Fruit fly (Drosophila melanogaster): Measurements from ENCODE around the gene CG33003.

Gene CG33003

DNA sequence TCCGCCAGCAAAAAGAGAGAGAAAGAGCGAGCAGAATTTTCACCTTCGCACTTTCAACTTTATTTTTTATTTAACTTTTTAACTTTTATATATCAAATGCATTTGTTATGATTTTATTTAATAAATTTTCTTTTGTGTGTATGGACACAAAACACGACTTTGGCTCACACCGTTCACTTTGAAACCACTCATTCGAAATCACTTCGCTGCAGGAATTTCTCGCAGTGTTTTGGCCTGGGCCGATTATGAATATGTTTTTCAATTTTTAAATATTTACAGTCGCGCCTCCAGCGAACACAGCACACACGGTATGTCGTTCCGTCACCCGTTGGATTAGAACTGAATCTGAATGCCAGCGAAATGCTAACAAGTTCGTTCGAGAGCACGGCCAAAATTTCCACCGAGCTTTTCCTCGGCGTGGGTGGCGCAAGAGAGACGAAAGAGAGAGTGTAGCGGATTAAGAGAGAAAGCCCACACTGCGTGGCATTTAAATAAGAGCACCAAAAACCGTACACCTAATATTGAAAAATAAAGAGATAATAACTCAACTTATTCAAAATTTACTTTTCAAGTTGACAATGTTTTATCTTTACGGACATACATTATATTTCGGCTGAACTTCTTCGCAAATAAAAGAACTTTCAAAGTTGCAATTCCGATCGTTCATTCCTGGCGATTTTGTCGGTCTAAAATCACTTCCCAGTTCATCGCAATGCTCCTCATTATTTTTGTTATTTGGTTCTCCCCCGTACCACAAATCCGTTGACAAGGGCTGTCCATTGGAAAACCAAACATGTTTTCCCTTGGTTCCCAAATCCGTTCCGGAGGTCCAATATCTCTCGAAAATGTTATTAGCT lies 40.4 kb downstream of the CG33003 start, which contains the start of gene CG15431 (continued):
- TF ChIP-seq Hmr (GFP tag; optimal IDR thresholded peaks at IDR 0.05) (peak; percentile 75), hb (GFP tag; IDR thresholded peaks at IDR 0.05; ENCODE audit: partially characterized antibody) (no peak), unpg (GFP tag; optimal IDR thresholded peaks at IDR 0.05) (peak; percentile 66), CG15514 (GFP tag; optimal IDR thresholded peaks at IDR 0.05) (peak; percentile 69), grn (GFP tag; optimal IDR thresholded peaks at IDR 0.05) (no peak), Hsf (GFP tag; optimal IDR thresholded peaks at IDR 0.05) (peak; percentile 33), HmgZ (tag; optimal IDR thresholded peaks at IDR 0.05) (peak; percentile 24), nerfin-2 (GFP tag; IDR thresholded peaks at IDR 0.05; ENCODE audit: partially characterized antibody) (no peak), gsb-n (tag; optimal IDR thresholded peaks at IDR 0.05) (no peak), dati (GFP tag; IDR thresholded peaks at IDR 0.05) (no peak), nerfin-1 (tag; optimal IDR thresholded peaks at IDR 0.05) (no peak), Sin3A (optimal IDR thresholded peaks at IDR 0.05) (no peak), CG43689 (GFP tag; IDR thresholded peaks at IDR 0.05) (no peak), CG10959 (GFP tag; IDR thresholded peaks at IDR 0.05) (no peak), E2f1 (GFP tag; IDR thresholded peaks at IDR 0.05) (peak; percentile 60), kay (GFP tag; optimal IDR thresholded peaks at IDR 0.05) (no peak), Hr51 (GFP tag; optimal IDR thresholded peaks at IDR 0.05) (peak; percentile 52 to 62), Dll (GFP tag; IDR thresholded peaks at IDR 0.05; ENCODE audit: partially characterized antibody) (no peak), CG1647 (GFP tag; optimal IDR thresholded peaks at IDR 0.05) (peak; percentile 23), Fer1 (GFP tag; optimal IDR thresholded peaks at IDR 0.05) (peak; percentile 67), h (optimal IDR thresholded peaks at IDR 0.05) (no peak), CG6254 (GFP tag; optimal IDR thresholded peaks at IDR 0.05) (peak; percentile 8), Awh (GFP tag; IDR thresholded peaks at IDR 0.05) (no peak), Oaz (GFP tag; IDR thresholded peaks at IDR 0.05) (peak; percentile 35; the same call in 1 of the 2 replicates), peb (GFP tag; IDR thresholded peaks at IDR 0.05) (no peak), CG10431 (GFP tag; optimal IDR thresholded peaks at IDR 0.05) (no peak), al (GFP tag; IDR thresholded peaks at IDR 0.05) (0 out of 2 replicates have a peak, but pooled peaks have one; percentile 37), fd102C (GFP tag; optimal IDR thresholded peaks at IDR 0.05) (no peak), CG11504 (tag; optimal IDR thresholded peaks at IDR 0.05) (no peak), wdn (GFP tag; IDR thresholded peaks at IDR 0.05) (no peak), prd (optimal IDR thresholded peaks at IDR 0.05) (no peak), prd (GFP tag; IDR thresholded peaks at IDR 0.05) (no peak; the same call in none of the 3 replicates), slou (GFP tag; optimal IDR thresholded peaks at IDR 0.05) (no peak), CG34224 (GFP tag; IDR thresholded peaks at IDR 0.05; ENCODE audit: partially characterized antibody) (no peak), Xbp1 (GFP tag; optimal IDR thresholded peaks at IDR 0.05) (peak; percentile 65), BtbVII (GFP tag; optimal IDR thresholded peaks at IDR 0.05) (peak; percentile 43), CG8478 (optimal IDR thresholded peaks at IDR 0.05) (no peak), NFAT (GFP tag; IDR thresholded peaks at IDR 0.05) (peak; percentile 49), Atf-2 (GFP tag; optimal IDR thresholded peaks at IDR 0.05) (no peak), tx (GFP tag; optimal IDR thresholded peaks at IDR 0.05) (no peak), cwo (GFP tag; optimal IDR thresholded peaks at IDR 0.05) (peak; percentile 49), pnt (GFP tag; optimal IDR thresholded peaks at IDR 0.05) (no peak), CG1603 (tag; optimal IDR thresholded peaks at IDR 0.05) (peak; percentile 27), CG3281 (GFP tag; optimal IDR thresholded peaks at IDR 0.05) (peak; percentile 69), Ets65A (GFP tag) (peak; percentile 71), CG6689 (GFP tag; IDR thresholded peaks at IDR 0.05) (0 out of 2 replicates have a peak, but pooled peaks have one; percentile 29), TFAM (GFP tag; optimal IDR thresholded peaks at IDR 0.05) (no peak), CG7839 (tag; optimal IDR thresholded peaks at IDR 0.05) (peak; percentile 61), az2 (GFP tag; optimal IDR thresholded peaks at IDR 0.05) (peak; percentile 52), Eip74EF (GFP tag; optimal IDR thresholded peaks at IDR 0.05) (peak in 1 of 2 experiments; percentile 53)
